Fruit fly (Drosophila melanogaster): ENCODE data around the gene CG15412.

Gene CG15412

dm6 chr2L:3345763-3346482, 29.6 kb downstream of the CG15412 start:
- TF ChIP-seq CG8478 (optimal IDR thresholded peaks at IDR 0.05) (no peak), CTCF (optimal IDR thresholded peaks at IDR 0.05) (no peak)

DNA sequence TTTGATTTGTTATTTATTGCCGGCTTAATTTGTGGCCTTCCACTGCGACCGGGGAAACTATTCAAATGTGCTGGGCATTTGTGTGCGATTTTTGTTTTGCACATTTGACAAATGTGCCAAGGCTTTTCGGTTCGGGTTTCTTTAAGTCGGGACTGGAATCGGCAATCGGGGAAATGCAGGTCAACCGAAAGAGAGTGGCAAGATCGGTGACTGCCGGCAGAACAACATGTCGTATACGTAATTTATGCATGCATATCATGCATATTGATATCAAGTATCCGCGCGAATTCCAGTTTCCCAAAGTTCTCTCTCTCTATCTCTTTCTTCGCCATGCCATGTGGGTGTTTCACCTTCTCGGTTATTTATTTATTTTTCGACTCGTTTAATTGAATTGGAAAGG, 33.1 kb downstream of the CG15412 start:
- TF ChIP-seq CTCF (optimal IDR thresholded peaks at IDR 0.05) (no peak), CG8478 (optimal IDR thresholded peaks at IDR 0.05) (no peak)

DNA sequence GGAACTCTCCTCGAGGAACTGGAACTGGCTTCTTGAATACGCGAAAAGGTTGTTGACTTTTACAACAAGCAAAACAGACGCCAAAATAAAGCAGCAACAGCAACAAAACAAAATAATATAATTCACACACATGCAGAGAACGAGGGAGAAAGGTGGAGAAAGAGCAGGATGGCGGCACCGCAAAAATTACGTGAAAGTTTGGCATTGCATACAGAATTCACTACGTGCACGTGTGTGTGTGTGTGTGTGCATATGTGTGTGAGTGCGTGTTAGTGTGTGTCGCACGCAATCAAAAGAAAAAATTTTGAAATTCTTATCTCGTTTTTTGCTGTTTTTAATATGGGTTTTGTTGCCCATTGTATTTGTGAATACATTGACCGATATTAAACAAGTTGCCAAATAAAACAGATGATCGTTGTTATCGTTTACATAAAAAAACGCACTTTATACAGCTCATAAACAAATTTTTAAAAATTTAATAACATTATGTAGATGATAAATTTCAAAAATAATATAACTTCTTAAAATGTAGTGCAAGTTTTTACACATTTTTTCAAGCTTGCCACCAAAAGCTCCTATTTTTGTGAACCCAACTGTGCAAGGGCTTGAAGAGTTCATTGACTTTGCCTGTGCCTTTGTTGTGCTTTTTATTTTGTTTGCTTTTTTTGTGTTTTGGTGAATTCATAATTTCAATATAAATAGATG, 34.1 kb downstream of the CG15412 start:
- TF ChIP-seq CTCF (optimal IDR thresholded peaks at IDR 0.05) = no peak
- TF ChIP-seq CG8478 (optimal IDR thresholded peaks at IDR 0.05) = no peak

- TF ChIP-seq CTCF (optimal IDR thresholded peaks at IDR 0.05) (no peak), CG8478 (optimal IDR thresholded peaks at IDR 0.05) (no peak)
Observed at dm6 chr2L:3339420-3339819, 36.1 kb downstream of the CG15412 start.

dm6 chr2L:3338566-3339215, 36.8 kb downstream of the CG15412 start:
- TF ChIP-seq CG8478 (optimal IDR thresholded peaks at IDR 0.05) = no peak
- no peak for TF ChIP-seq CTCF (optimal IDR thresholded peaks at IDR 0.05)

DNA sequence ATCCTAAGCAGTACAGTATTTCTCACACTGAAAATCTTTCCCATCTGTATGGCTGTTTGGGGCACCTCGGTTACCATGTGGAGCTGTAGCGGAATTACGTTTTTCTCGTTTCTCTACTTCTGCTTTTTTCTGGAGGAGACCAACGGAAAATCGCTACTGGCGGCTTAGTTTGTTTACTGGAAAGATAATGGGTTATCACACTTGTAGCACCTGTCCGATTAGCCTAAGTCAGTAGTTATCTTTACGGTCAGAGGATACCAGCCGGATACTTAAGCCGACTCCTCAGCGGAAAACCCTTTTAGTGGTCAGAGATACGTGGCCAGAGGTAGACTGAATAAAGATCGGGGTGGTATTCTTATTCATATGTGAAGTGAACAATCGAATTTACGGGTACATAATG, 43.0 kb downstream of the CG15412 start, which contains the start of gene CG15408:
Gene CG15408 (plus strand): TSS at position 301 of the 400 bp plus-strand sequence.
- no peak for TF ChIP-seq CG8478 (optimal IDR thresholded peaks at IDR 0.05)
- TF ChIP-seq CTCF (optimal IDR thresholded peaks at IDR 0.05) = no peak

- TF ChIP-seq CG8478 (optimal IDR thresholded peaks at IDR 0.05) (no peak), CTCF (optimal IDR thresholded peaks at IDR 0.05) (no peak)
Observed at dm6 chr2L:3330628-3331027, 44.9 kb downstream of the CG15412 start, which contains the start of gene CG3285. TSS of gene CG3285 (plus strand) at chr2L:3330928.

DNA sequence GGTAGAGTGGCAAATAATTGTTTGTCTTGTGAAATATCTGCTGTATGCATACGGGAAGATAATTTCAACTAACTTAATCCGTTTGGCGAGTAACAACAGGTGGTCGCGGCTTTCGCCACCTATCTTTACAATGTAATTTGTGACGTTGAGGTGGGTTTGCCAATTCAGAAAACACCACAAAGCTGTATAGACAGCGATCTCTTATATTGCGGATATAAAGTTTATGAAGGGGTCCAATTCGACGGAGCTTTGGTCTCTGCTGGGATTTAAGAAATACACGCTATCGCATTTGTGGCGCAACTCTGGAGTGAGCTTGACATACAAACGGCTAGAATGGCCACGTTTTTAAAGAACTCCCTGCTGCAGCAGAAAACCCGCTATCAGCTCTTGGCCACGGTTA, 47.9 kb downstream of the CG15412 start, which contains the start of gene CG33282:
Gene CG33282 (plus strand): TSS at position 301 of the 400 bp plus-strand sequence.
- TF ChIP-seq CG8478 (optimal IDR thresholded peaks at IDR 0.05) = no peak
- no peak for TF ChIP-seq CTCF (optimal IDR thresholded peaks at IDR 0.05)
